Worm (Caenorhabditis elegans) whole organism, early embryonic: Measurements from ENCODE around the gene piki-1.

Source experiments
- aly-1 ChIP-seq: sonication (generic microtip); optimal IDR thresholded peaks from 2 replicates; lab custom pipeline; 2016; ENCODE audit warnings: missing genetic modification characterization, missing compliant biosample characterization
- ama-1 ChIP-seq: fragments of 150-350 bp; optimal IDR thresholded peaks from 2 replicates; lab custom pipeline; 2014
- ceh-13 ChIP-seq: fragments of 200-800 bp; sonication (Bioruptor generic); optimal IDR thresholded peaks from 2 replicates; lab custom pipeline; 2018; ENCODE audit warnings: mild to moderate bottlenecking, missing genetic modification characterization, missing compliant biosample characterization
- ceh-36 ChIP-seq: sonication (generic microtip); optimal IDR thresholded peaks from 2 replicates; lab custom pipeline; 2016; ENCODE audit warnings: missing genetic modification characterization, inconsistent platforms, missing compliant biosample characterization
- hmg-4 ChIP-seq: fragments of 200-800 bp; sonication (Bioruptor generic); optimal IDR thresholded peaks from 2 replicates; lab custom pipeline; 2018; ENCODE audit warnings: mild to moderate bottlenecking, missing genetic modification characterization, missing compliant biosample characterization
- hnd-1 ChIP-seq: sonication (generic microtip); optimal IDR thresholded peaks from 2 replicates; lab custom pipeline; 2016; ENCODE audit warnings: missing genetic modification characterization, missing compliant biosample characterization
- pes-1 ChIP-seq: fragments of 200-800 bp; sonication (Bioruptor generic); IDR thresholded peaks from 2 replicates; pipeline ENCODE4 v1.3.6; 2022; ENCODE audit warnings: missing genetic modification reagents, missing genetic modification characterization, missing compliant biosample characterization
- sea-1 ChIP-seq: fragments of 200-800 bp; sonication (Bioruptor generic); conservative IDR thresholded peaks from 2 replicates; pipeline ENCODE4 v1.3.6; 2022; ENCODE audit warnings: missing genetic modification characterization, missing compliant biosample characterization
- tbx-37 ChIP-seq: fragments of 200-800 bp; sonication (Bioruptor generic); conservative IDR thresholded peaks from 2 replicates; pipeline ENCODE4 v1.3.6; 2022; ENCODE audit warnings: missing genetic modification reagents, missing genetic modification characterization, missing compliant biosample characterization
- tra-4 ChIP-seq: sonication (generic microtip); optimal IDR thresholded peaks from 2 replicates; lab custom pipeline; 2017; ENCODE audit warnings: missing genetic modification characterization, missing compliant biosample characterization

DNA sequence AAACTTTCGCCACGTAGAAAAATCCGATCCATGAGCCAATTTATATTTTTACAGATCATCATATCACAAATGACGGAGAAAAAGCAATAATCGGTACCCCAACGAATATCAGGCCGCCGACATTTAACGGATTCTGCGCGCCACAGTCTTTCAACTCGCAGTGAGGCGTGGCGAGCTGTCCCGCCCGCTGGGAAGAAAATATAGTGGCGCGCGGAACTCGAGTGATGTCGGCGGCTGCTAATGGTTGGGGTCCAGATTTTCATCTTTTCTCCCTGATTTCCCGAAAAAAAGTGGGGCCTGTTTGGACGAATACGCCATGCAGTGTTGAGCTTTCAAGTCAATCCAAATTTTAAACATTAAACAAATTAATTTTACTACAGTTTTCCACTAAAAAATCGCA, 32.4 kb upstream of the piki-1 start:
- TF ChIP-seq tbx-37 (GFP tag; lab: Robert Waterston, UW) (no peak), ama-1 (lab: Kevin White, UChicago) (no peak), hmg-4 (GFP tag; lab: Kevin White, UChicago) (no peak), pes-1 (GFP tag; lab: Robert Waterston, UW) (no peak), aly-1 (tag; lab: Kevin White, UChicago) (no peak), tra-4 (no peak), ceh-13 (GFP tag; lab: Kevin White, UChicago) (no peak), hnd-1 (tag; lab: Kevin White, UChicago) (no peak), ceh-36 (no peak), sea-1 (no peak)
